Fruit fly (Drosophila melanogaster) whole organism, pupa: Measurements from ENCODE around the gene Peritrophin-15b.

Source experiments
- CG14655 ChIP-seq: fragments of 200-800 bp; sonication (Bioruptor generic); optimal IDR thresholded peaks from 3 replicates; lab custom pipeline; 2017; ENCODE audit warnings: mild to moderate bottlenecking, missing biosample characterization, missing genetic modification reagents, missing genetic modification characterization
- CG15710 ChIP-seq: fragments of 200-800 bp; sonication (Bioruptor generic); optimal IDR thresholded peaks from 2 replicates; lab custom pipeline; 2018; ENCODE audit warnings: missing biosample characterization, mild to moderate bottlenecking, missing genetic modification characterization, moderate library complexity
- CG8159 ChIP-seq: fragments of 200-800 bp; sonication (Bioruptor generic); optimal IDR thresholded peaks from 3 replicates; lab custom pipeline; 2018; ENCODE audit warnings: missing biosample characterization, mild to moderate bottlenecking, missing genetic modification characterization, moderate library complexity
- D1 ChIP-seq: fragments of 200-800 bp; sonication (Bioruptor generic); optimal IDR thresholded peaks from 2 replicates; lab custom pipeline; 2018; ENCODE audit warnings: missing biosample characterization, mild to moderate bottlenecking, missing genetic modification characterization, moderate library complexity
- EcR ChIP-seq: fragments of 200-800 bp; sonication (Bioruptor generic); optimal IDR thresholded peaks from 3 replicates; lab custom pipeline; 2019; ENCODE audit warnings: missing biosample characterization, missing genetic modification characterization, mild to moderate bottlenecking, moderate library complexity, missing genetic modification reagents
- Ets98B ChIP-seq: fragments of 200-800 bp; sonication (Bioruptor generic); IDR thresholded peaks from 2 replicates; pipeline ENCODE4 v1.3.6; 2022; ENCODE audit warnings: missing biosample characterization, missing genetic modification characterization

DNA sequence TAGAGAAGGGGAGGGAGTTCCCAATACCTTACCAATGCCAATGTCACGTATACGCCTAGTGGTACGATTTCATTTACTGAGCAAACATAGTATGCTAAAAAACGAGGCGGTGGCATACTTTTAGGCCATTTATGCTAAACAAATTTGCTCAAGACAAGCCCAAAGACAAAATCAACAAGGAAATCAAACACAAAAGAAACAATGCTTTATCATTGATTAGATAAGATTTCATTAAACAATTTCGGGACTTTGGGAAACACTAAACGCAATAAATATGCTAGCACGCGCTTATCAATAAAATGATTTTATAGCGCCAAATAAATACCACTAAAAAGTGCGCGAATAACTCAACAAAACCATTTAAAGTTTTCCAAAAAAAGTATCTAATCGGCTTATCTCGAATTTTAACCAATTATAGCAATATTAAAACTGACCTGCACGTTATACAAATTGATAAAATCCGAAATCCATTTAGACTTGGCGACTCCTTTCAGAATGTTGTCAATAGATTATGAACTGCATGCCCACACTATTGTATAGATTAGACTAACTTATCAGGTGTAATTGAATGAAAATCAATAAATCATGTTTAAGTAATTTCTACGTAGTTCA, 44.1 kb downstream of the Peritrophin-15b start:
- no peak for TF ChIP-seq D1
- no peak for TF ChIP-seq Ets98B (GFP tag; lab: Robert Waterston, UW)
- TF ChIP-seq CG8159 (tag; lab: Kevin White, UChicago) = no peak
- no peak for TF ChIP-seq CG15710
- no peak for TF ChIP-seq EcR (GFP tag; lab: Kevin White, UChicago)
- no peak for TF ChIP-seq CG14655 (GFP tag; lab: Kevin White, UChicago)
